Worm (Caenorhabditis elegans) whole organism, L1 larva: ENCODE results near the gene vps-53.
A peak's percentile ranks its signal among the peaks of the same experiment; 100 is the strongest.

Experiments
- C16A3.4 ChIP-seq: fragments of 150-350 bp; optimal IDR thresholded peaks from 2 replicates; lab custom pipeline; 2014; ENCODE audit warnings: missing biosample characterization, missing genetic modification characterization
- C34B4.2 ChIP-seq: sonication (generic microtip); optimal IDR thresholded peaks from 2 replicates; lab custom pipeline; 2017; ENCODE audit warnings: mild to moderate bottlenecking, missing genetic modification characterization, missing compliant biosample characterization
- alr-1 ChIP-seq: fragments of 200-800 bp; sonication (Bioruptor generic); optimal IDR thresholded peaks from 2 replicates; lab custom pipeline; 2018; ENCODE audit warnings: borderline replicate concordance, mild to moderate bottlenecking, missing genetic modification characterization, missing compliant biosample characterization
- ama-1 ChIP-seq: fragments of 150-350 bp; optimal IDR thresholded peaks from 2 replicates; lab custom pipeline; 2014
- ceh-63 ChIP-seq: fragments of 200-800 bp; sonication (Bioruptor generic); optimal IDR thresholded peaks from 2 replicates; lab custom pipeline; 2018; ENCODE audit warnings: mild to moderate bottlenecking, missing genetic modification characterization, missing compliant biosample characterization
- ceh-8 ChIP-seq: fragments of 200-800 bp; sonication (Bioruptor generic); optimal IDR thresholded peaks from 2 replicates; lab custom pipeline; 2018; ENCODE audit warnings: mild to moderate bottlenecking, missing genetic modification characterization, moderate library complexity, missing compliant biosample characterization
- ceh-82 ChIP-seq, 3 experiments: fragments of 150-350 bp in 1 of 3; sonication (generic microtip) in 2 of 3; optimal IDR thresholded peaks; 2 replicates each; lab custom pipeline; 2014 to 2017; ENCODE audit warnings: missing biosample characterization in 3 of 3, missing genetic modification characterization in 3 of 3
- ceh-90 ChIP-seq: sonication (generic microtip); optimal IDR thresholded peaks from 2 replicates; lab custom pipeline; 2016; ENCODE audit warnings: missing genetic modification characterization, missing compliant biosample characterization
- ces-1 ChIP-seq: fragments of 150-350 bp; optimal IDR thresholded peaks from 2 replicates; lab custom pipeline; 2014; ENCODE audit warnings: missing biosample characterization, missing genetic modification reagents, missing genetic modification characterization
- efl-1 ChIP-seq, 4 experiments: fragments of 150-350 bp; optimal IDR thresholded peaks in 3 of 4; peaks in 1 of 4; 1 replicate in 1 of 4; 2 replicates in 3 of 4; lab custom pipeline; 2014; ENCODE audit warnings: missing biosample characterization in 2 of 4, missing genetic modification characterization in 2 of 4, missing genetic modification reagents in 2 of 4
- efl-3 ChIP-seq: fragments of 200-800 bp; sonication (Bioruptor generic); optimal IDR thresholded peaks from 2 replicates; lab custom pipeline; 2018; ENCODE audit warnings: mild to moderate bottlenecking, missing genetic modification characterization, missing compliant biosample characterization
- elt-2 ChIP-seq: sonication (generic microtip); optimal IDR thresholded peaks from 2 replicates; lab custom pipeline; 2016; ENCODE audit warnings: missing genetic modification characterization, mild to moderate bottlenecking, inconsistent platforms, missing compliant biosample characterization, missing genetic modification reagents
- ets-5 ChIP-seq: fragments of 200-800 bp; sonication (Bioruptor generic); IDR thresholded peaks from 2 replicates; pipeline ENCODE4 v1.3.6; 2022; ENCODE audit warnings: missing genetic modification characterization, missing compliant biosample characterization
- fkh-10 ChIP-seq: sonication (generic microtip); optimal IDR thresholded peaks from 2 replicates; lab custom pipeline; 2017; ENCODE audit warnings: missing biosample characterization, missing genetic modification reagents, missing genetic modification characterization
- fkh-8 ChIP-seq: sonication (generic microtip); optimal IDR thresholded peaks from 2 replicates; lab custom pipeline; 2016; ENCODE audit warnings: mild to moderate bottlenecking, missing genetic modification characterization, missing compliant biosample characterization
- hlh-17 ChIP-seq: fragments of 200-800 bp; sonication (Bioruptor generic); optimal IDR thresholded peaks from 2 replicates; lab custom pipeline; 2018; ENCODE audit warnings: missing genetic modification characterization, mild to moderate bottlenecking, missing compliant biosample characterization, moderate library complexity, borderline replicate concordance
- hlh-4 ChIP-seq: sonication (generic microtip); optimal IDR thresholded peaks from 2 replicates; lab custom pipeline; 2016; ENCODE audit warnings: mild to moderate bottlenecking, missing genetic modification characterization, missing compliant biosample characterization
- hpl-2 ChIP-seq: fragments of 150-350 bp; optimal IDR thresholded peaks from 2 replicates; lab custom pipeline; 2014; ENCODE audit warnings: missing biosample characterization, missing genetic modification reagents, missing genetic modification characterization
- isw-1 ChIP-seq: fragments of 200-800 bp; sonication (Bioruptor generic); IDR thresholded peaks from 2 replicates; pipeline ENCODE4 v1.3.6; 2022; ENCODE audit warnings: missing genetic modification characterization, missing compliant biosample characterization
- lin-13 ChIP-seq: fragments of 150-350 bp; optimal IDR thresholded peaks from 2 replicates; lab custom pipeline; 2014; ENCODE audit warnings: missing biosample characterization, missing genetic modification reagents, missing genetic modification characterization
- lin-14 ChIP-seq: fragments of 200-800 bp; sonication (Bioruptor generic); optimal IDR thresholded peaks from 2 replicates; lab custom pipeline; 2018; ENCODE audit warnings: mild to moderate bottlenecking, missing genetic modification characterization, moderate library complexity, missing compliant biosample characterization
- lin-15B ChIP-seq: fragments of 150-350 bp; sonication (generic microtip); optimal IDR thresholded peaks from 3 replicates; lab custom pipeline; 2014; ENCODE audit warnings: missing biosample characterization, missing genetic modification characterization
- lin-35 ChIP-seq, 2 experiments: fragments of 150-350 bp; optimal IDR thresholded peaks; 2 replicates each; lab custom pipeline; 2014; ENCODE audit warnings: missing biosample characterization in 2 of 2, missing genetic modification characterization in 2 of 2, missing genetic modification reagents in 2 of 2
- lir-3 ChIP-seq: sonication (generic microtip); optimal IDR thresholded peaks from 2 replicates; lab custom pipeline; 2016; ENCODE audit warnings: mild to moderate bottlenecking, missing genetic modification characterization, moderate library complexity, missing compliant biosample characterization; ENCODE audit not compliant: poor library complexity
- nhr-20 ChIP-seq: sonication (generic microtip); optimal IDR thresholded peaks from 2 replicates; lab custom pipeline; 2016; ENCODE audit warnings: mild to moderate bottlenecking, missing genetic modification characterization, missing compliant biosample characterization
- nhr-237 ChIP-seq: fragments of 150-350 bp; optimal IDR thresholded peaks from 2 replicates; lab custom pipeline; 2014; ENCODE audit warnings: missing biosample characterization, missing genetic modification characterization
- nhr-47 ChIP-seq: sonication (generic microtip); optimal IDR thresholded peaks from 2 replicates; lab custom pipeline; 2016; ENCODE audit warnings: mild to moderate bottlenecking, missing genetic modification characterization, moderate library complexity, missing compliant biosample characterization
- nhr-71 ChIP-seq: sonication (generic microtip); optimal IDR thresholded peaks from 2 replicates; lab custom pipeline; 2016; ENCODE audit warnings: mild to moderate bottlenecking, missing genetic modification characterization, moderate library complexity, missing compliant biosample characterization
- nhr-76 ChIP-seq: sonication (generic microtip); optimal IDR thresholded peaks from 2 replicates; lab custom pipeline; 2017; ENCODE audit warnings: missing biosample characterization, missing genetic modification characterization
- pag-3 ChIP-seq: sonication (generic microtip); optimal IDR thresholded peaks from 2 replicates; lab custom pipeline; 2017; ENCODE audit warnings: missing genetic modification characterization, mild to moderate bottlenecking, missing compliant biosample characterization, antibody characterized with exemption, borderline replicate concordance; ENCODE audit not compliant: insufficient read depth
- rnt-1 ChIP-seq: sonication (generic microtip); optimal IDR thresholded peaks from 2 replicates; lab custom pipeline; 2016; ENCODE audit warnings: mild to moderate bottlenecking, missing genetic modification characterization, moderate library complexity, missing compliant biosample characterization
- skn-1 ChIP-seq: fragments of 150-350 bp; optimal IDR thresholded peaks from 2 replicates; lab custom pipeline; 2014; ENCODE audit warnings: missing biosample characterization, missing genetic modification characterization
- snpc-4 ChIP-seq: fragments of 150-350 bp; optimal IDR thresholded peaks from 2 replicates; lab custom pipeline; 2014; ENCODE audit warnings: missing biosample characterization, missing genetic modification characterization
- snu-23 ChIP-seq: sonication (generic microtip); optimal IDR thresholded peaks from 2 replicates; lab custom pipeline; 2016; ENCODE audit warnings: missing genetic modification characterization, missing compliant biosample characterization
- sup-37 ChIP-seq: fragments of 200-800 bp; sonication (Bioruptor generic); optimal IDR thresholded peaks from 2 replicates; lab custom pipeline; 2018; ENCODE audit warnings: mild to moderate bottlenecking, missing genetic modification characterization, missing compliant biosample characterization
- tbx-2 ChIP-seq: sonication (generic microtip); optimal IDR thresholded peaks from 2 replicates; lab custom pipeline; 2016; ENCODE audit warnings: missing genetic modification characterization, missing compliant biosample characterization
- tlp-1 ChIP-seq: fragments of 150-350 bp; optimal IDR thresholded peaks from 2 replicates; lab custom pipeline; 2014; ENCODE audit warnings: missing biosample characterization, missing genetic modification characterization
- unc-130 ChIP-seq: fragments of 150-350 bp; optimal IDR thresholded peaks from 2 replicates; lab custom pipeline; 2017; ENCODE audit warnings: missing biosample characterization, missing genetic modification characterization, inconsistent platforms
- unc-62 ChIP-seq: fragments of 150-350 bp; optimal IDR thresholded peaks from 2 replicates; lab custom pipeline; 2014; ENCODE audit warnings: missing biosample characterization, missing genetic modification reagents, missing genetic modification characterization
- unc-98 ChIP-seq: fragments of 200-800 bp; sonication (Bioruptor generic); IDR thresholded peaks from 2 replicates; pipeline ENCODE4 v1.3.6; 2022; ENCODE audit warnings: missing genetic modification characterization, missing compliant biosample characterization
- xbp-1 ChIP-seq: sonication (generic microtip); optimal IDR thresholded peaks from 2 replicates; lab custom pipeline; 2016; ENCODE audit warnings: missing genetic modification characterization, missing compliant biosample characterization
- zag-1 ChIP-seq: fragments of 150-350 bp; optimal IDR thresholded peaks from 2 replicates; lab custom pipeline; 2014; ENCODE audit warnings: missing biosample characterization, missing genetic modification characterization
- ztf-4 ChIP-seq: fragments of 150-350 bp; optimal IDR thresholded peaks from 2 replicates; lab custom pipeline; 2014; ENCODE audit warnings: missing biosample characterization, missing genetic modification characterization

Gene vps-53

DNA sequence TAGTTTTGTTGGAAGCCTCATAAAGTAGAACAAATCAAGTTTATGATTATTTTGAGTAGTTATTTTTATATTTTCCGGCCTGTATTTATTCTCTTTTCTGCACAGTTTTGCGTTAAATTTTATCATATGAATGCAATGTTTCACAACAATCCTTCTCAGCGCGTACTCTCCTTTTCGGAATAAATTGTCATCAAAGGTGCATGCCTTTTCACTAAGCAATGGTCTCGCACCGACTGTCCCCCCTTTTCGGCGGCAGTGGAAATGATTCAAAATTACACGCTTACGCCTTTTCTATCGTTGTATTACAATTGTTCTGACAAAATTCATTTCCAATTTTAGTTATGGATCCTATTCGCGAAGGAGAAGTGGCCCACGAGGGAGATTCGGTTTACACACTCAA lies 10.2 kb downstream of the vps-53 start, which contains the start of the genes iff-1 and cdk-1 (continued):
- TF ChIP-seq rnt-1 (tag; lab: Kevin White, UChicago) (peak; percentile 43), ces-1 (no peak), nhr-47 (tag; lab: Kevin White, UChicago) (peak; percentile 7), efl-1 (optimal IDR thresholded peaks at IDR 0.05; lab: Kevin White, UChicago) (peak; percentile 87 to 95), efl-1 (GFP tag; optimal IDR thresholded peaks at IDR 0.05 in 1 of 2; lab: Kevin White, UChicago) (peak; percentile 89 to 98), C16A3.4 (tag; lab: Kevin White, UChicago) (peak; percentile 43), nhr-71 (tag; lab: Kevin White, UChicago) (peak; percentile 24), xbp-1 (tag; lab: Kevin White, UChicago) (peak; percentile 8), elt-2 (tag; lab: Kevin White, UChicago) (no peak), unc-130 (tag; lab: Kevin White, UChicago) (no peak), pag-3 (no peak), ceh-63 (GFP tag; lab: Kevin White, UChicago) (no peak), ceh-82 (tag; optimal IDR thresholded peaks at IDR 0.05; lab: Kevin White, UChicago) (peak in 1 of 3 experiments; percentile 47), nhr-76 (tag; lab: Kevin White, UChicago) (no peak), lin-35 (GFP tag; optimal IDR thresholded peaks at IDR 0.05; lab: Kevin White, UChicago) (peak; percentile 82 to 94)

DNA sequence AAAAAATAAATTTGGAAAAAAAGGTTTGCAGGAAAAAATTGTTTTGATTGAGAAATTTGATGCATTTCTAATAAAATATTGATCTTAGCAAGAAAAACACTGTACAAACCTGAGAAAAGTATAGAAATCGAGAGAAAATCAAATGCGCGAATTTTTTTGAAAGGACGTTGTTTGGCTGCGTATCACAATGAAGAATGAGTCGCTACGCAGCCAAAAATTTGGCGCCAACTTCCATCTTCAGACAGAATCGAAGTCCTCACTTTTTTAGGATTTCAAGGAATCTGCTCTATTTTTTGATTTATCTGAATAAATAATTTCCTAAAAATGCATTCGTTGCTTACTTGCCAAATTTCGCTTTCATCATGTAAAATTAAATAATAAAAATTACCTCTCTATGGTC lies 10.6 kb downstream of the vps-53 start:
- no peak for TF ChIP-seq fkh-8 (tag; lab: Kevin White, UChicago)
- TF ChIP-seq efl-1 (optimal IDR thresholded peaks at IDR 0.05; lab: Kevin White, UChicago) = peak in 1 of 2 experiments; percentile 52
- TF ChIP-seq efl-1 (GFP tag; optimal IDR thresholded peaks at IDR 0.05 in 1 of 2; lab: Kevin White, UChicago) = peak in 1 of 2 experiments; percentile 47
- no peak for TF ChIP-seq pag-3
- no peak for TF ChIP-seq unc-130 (tag; lab: Kevin White, UChicago)
- TF ChIP-seq hlh-4 (tag; lab: Kevin White, UChicago) = no peak
- no peak for TF ChIP-seq tbx-2 (tag; lab: Kevin White, UChicago)
- TF ChIP-seq ets-5 (GFP tag; lab: Robert Waterston, UW) = no peak
- no peak for TF ChIP-seq snpc-4 (tag; lab: Kevin White, UChicago)

DNA sequence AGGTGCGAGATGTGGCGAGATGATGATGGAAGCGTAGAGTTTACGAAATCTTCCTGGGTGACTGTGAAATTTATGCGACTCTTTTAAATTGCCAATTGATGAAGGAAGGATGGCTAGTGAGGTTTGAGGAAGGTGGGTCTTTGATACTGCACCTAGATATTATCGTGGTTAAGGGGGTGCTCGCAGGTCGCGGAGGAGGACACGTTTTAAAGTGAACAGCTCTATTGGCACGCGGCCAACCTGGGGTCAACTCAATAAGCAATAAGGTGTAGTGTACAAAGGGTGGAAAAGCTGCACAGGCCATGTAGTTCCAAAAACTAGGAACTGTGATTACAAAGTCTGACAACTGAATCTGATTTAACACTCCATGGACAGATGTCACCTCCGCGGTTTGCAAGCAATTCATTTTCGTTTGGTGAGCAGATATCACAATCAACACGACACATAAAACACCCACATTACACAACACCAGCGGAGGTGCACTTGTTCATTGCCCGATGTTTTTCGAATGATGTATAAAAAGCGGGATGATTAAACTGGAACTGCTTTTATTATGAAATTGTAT lies 11.9 kb downstream of the vps-53 start:
- TF ChIP-seq efl-1 (optimal IDR thresholded peaks at IDR 0.05; lab: Kevin White, UChicago) = no peak
- TF ChIP-seq efl-1 (GFP tag; optimal IDR thresholded peaks at IDR 0.05 in 1 of 2; lab: Kevin White, UChicago) = peak in 1 of 2 experiments; percentile 80
- peak; percentile 20 for TF ChIP-seq lin-14 (GFP tag; lab: Kevin White, UChicago)
- TF ChIP-seq zag-1 = no peak
- no peak for TF ChIP-seq ces-1
- TF ChIP-seq rnt-1 (tag; lab: Kevin White, UChicago) = peak; percentile 32
- no peak for TF ChIP-seq lin-15B (tag; lab: Kevin White, UChicago)
- TF ChIP-seq, all 84 proteins: peak for 3

DNA sequence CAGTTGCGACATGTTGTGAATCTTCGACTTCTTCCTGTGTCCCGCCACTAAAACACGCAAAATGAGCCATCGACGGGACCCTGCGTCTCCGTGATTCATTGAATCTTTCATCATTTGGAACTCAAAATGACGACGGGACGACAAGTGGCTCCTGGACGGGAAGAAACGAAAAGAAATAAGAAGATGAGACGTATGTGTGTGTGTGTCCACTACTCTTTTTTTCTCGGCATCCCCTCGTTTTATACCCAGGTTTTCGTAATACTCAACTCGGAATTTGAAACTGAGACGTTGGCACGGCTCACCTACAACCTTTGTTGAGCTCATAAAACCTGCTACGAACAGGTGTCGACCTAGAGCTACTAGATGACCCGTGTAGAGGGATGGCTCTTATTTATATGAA lies 12.8 kb downstream of the vps-53 start:
- TF ChIP-seq C34B4.2 (tag; lab: Kevin White, UChicago) = no peak
- no peak for TF ChIP-seq lir-3 (tag; lab: Kevin White, UChicago)
- TF ChIP-seq ztf-4 (tag; lab: Kevin White, UChicago) = no peak
- TF ChIP-seq hlh-4 (tag; lab: Kevin White, UChicago) = no peak
- TF ChIP-seq xbp-1 (tag; lab: Kevin White, UChicago) = no peak
- TF ChIP-seq alr-1 (tag; lab: Kevin White, UChicago) = no peak
- peak in 1 of 2 experiments; percentile 6 for TF ChIP-seq efl-1 (optimal IDR thresholded peaks at IDR 0.05; lab: Kevin White, UChicago)
- TF ChIP-seq efl-1 (GFP tag; optimal IDR thresholded peaks at IDR 0.05 in 1 of 2; lab: Kevin White, UChicago) = no peak
- TF ChIP-seq pag-3 = peak; percentile 83
- no peak for TF ChIP-seq ama-1
- TF ChIP-seq unc-98 (GFP tag; lab: Robert Waterston, UW) = no peak
- TF ChIP-seq nhr-20 (tag; lab: Kevin White, UChicago) = peak; percentile 33
- TF ChIP-seq fkh-10 = no peak
- peak; percentile 58 for TF ChIP-seq snu-23 (GFP tag; lab: Kevin White, UChicago)
- TF ChIP-seq snpc-4 (tag; lab: Kevin White, UChicago) = no peak
- TF ChIP-seq nhr-237 (tag; lab: Kevin White, UChicago) = no peak
- TF ChIP-seq unc-62 = no peak
- TF ChIP-seq skn-1 = no peak
- TF ChIP-seq hlh-17 (GFP tag; lab: Kevin White, UChicago) = no peak
- TF ChIP-seq ceh-90 (tag; lab: Kevin White, UChicago) = no peak
- TF ChIP-seq ceh-8 (GFP tag; lab: Kevin White, UChicago) = no peak
- TF ChIP-seq sup-37 = no peak
- TF ChIP-seq nhr-76 (tag; lab: Kevin White, UChicago) = no peak
- no peak for TF ChIP-seq efl-3 (GFP tag; lab: Kevin White, UChicago)
- TF ChIP-seq isw-1 (GFP tag; lab: Robert Waterston, UW) = no peak
- no peak for TF ChIP-seq tlp-1
- no peak for TF ChIP-seq lin-13 (GFP tag; lab: Kevin White, UChicago)
- no peak for TF ChIP-seq hpl-2 (GFP tag; lab: Kevin White, UChicago)
- TF ChIP-seq rnt-1 (tag; lab: Kevin White, UChicago) = peak; percentile 59
